Fruit fly (Drosophila melanogaster) whole organism, embryonic: ENCODE measurements around the gene CG43702.
A peak's percentile ranks its signal among the peaks of the same experiment; 100 is the strongest.

Source experiments
- Asciz ChIP-seq: fragments of 200-800 bp; sonication (Bioruptor generic); optimal IDR thresholded peaks from 2 replicates; lab custom pipeline; 2017; ENCODE audit warnings: missing biosample characterization, mild to moderate bottlenecking, missing genetic modification characterization, missing genetic modification reagents
- Bgb ChIP-seq: fragments of 200-800 bp; sonication (Bioruptor generic); IDR thresholded peaks from 2 replicates; pipeline ENCODE4 v1.3.6; 2022; ENCODE audit warnings: missing biosample characterization, missing genetic modification characterization; ENCODE audit not compliant: partially characterized antibody
- CG10147 ChIP-seq: fragments of 200-800 bp; sonication (Bioruptor generic); optimal IDR thresholded peaks from 2 replicates; lab custom pipeline; 2019; ENCODE audit warnings: missing biosample characterization, mild to moderate bottlenecking, missing genetic modification characterization, moderate library complexity
- CG12659 ChIP-seq: fragments of 200-800 bp; sonication (Bioruptor generic); optimal IDR thresholded peaks from 3 replicates; lab custom pipeline; 2017; ENCODE audit warnings: mild to moderate bottlenecking, missing biosample characterization, missing genetic modification reagents, missing genetic modification characterization
- CG13287 ChIP-seq: fragments of 200-800 bp; sonication (Bioruptor generic); IDR thresholded peaks from 2 replicates; pipeline ENCODE4 v1.3.6; 2022; ENCODE audit warnings: missing biosample characterization, missing genetic modification characterization; ENCODE audit not compliant: partially characterized antibody
- CG15479 ChIP-seq: fragments of 200-800 bp; sonication (Bioruptor generic); optimal IDR thresholded peaks from 3 replicates; lab custom pipeline; 2019; ENCODE audit warnings: missing biosample characterization, mild to moderate bottlenecking, missing genetic modification characterization, moderate library complexity
- CG17361 ChIP-seq: fragments of 200-800 bp; sonication (Bioruptor generic); IDR thresholded peaks from 3 replicates; pipeline ENCODE4 v1.3.6; 2022; ENCODE audit warnings: missing biosample characterization, missing genetic modification characterization
- CG5953 ChIP-seq: fragments of 200-800 bp; sonication (Bioruptor generic); IDR thresholded peaks from 2 replicates; pipeline ENCODE4 v1.3.6; 2022; ENCODE audit warnings: missing biosample characterization, missing genetic modification characterization
- CG6854 ChIP-seq: fragments of 200-800 bp; sonication (Bioruptor generic); optimal IDR thresholded peaks from 3 replicates; lab custom pipeline; 2017; ENCODE audit warnings: missing biosample characterization, mild to moderate bottlenecking, missing genetic modification characterization
- CG7745 ChIP-seq: fragments of 200-800 bp; sonication (Bioruptor generic); optimal IDR thresholded peaks from 2 replicates; lab custom pipeline; 2018; ENCODE audit warnings: missing biosample characterization, mild to moderate bottlenecking, missing genetic modification characterization, moderate library complexity
- CG7987 ChIP-seq: fragments of 200-800 bp; sonication (Bioruptor generic); optimal IDR thresholded peaks from 2 replicates; lab custom pipeline; 2018; ENCODE audit warnings: missing biosample characterization, mild to moderate bottlenecking, missing genetic modification characterization, moderate library complexity
- Chrac-16 ChIP-seq: fragments of 200-800 bp; sonication (Bioruptor generic); optimal IDR thresholded peaks from 3 replicates; lab custom pipeline; 2016; ENCODE audit warnings: missing biosample characterization, missing genetic modification characterization
- D19B ChIP-seq: fragments of 200-800 bp; sonication (Bioruptor generic); optimal IDR thresholded peaks from 2 replicates; lab custom pipeline; 2017; ENCODE audit warnings: missing biosample characterization, mild to moderate bottlenecking, missing genetic modification characterization
- Dll ChIP-seq: fragments of 200-800 bp; sonication (Bioruptor generic); IDR thresholded peaks from 4 replicates; pipeline ENCODE4 v1.3.6; 2022; ENCODE audit warnings: missing biosample characterization, missing genetic modification characterization; ENCODE audit not compliant: partially characterized antibody
- Dp ChIP-seq: fragments of 200-800 bp; sonication (Bioruptor generic); optimal IDR thresholded peaks from 2 replicates; lab custom pipeline; 2018; ENCODE audit warnings: missing biosample characterization, mild to moderate bottlenecking, missing genetic modification characterization, moderate library complexity
- E2f2 ChIP-seq: fragments of 200-800 bp; sonication (Bioruptor generic); IDR thresholded peaks from 2 replicates; pipeline ENCODE4 v1.3.6; 2022; ENCODE audit warnings: missing biosample characterization, missing genetic modification characterization
- Eip74EF ChIP-seq, 2 experiments: fragments of 200-800 bp in 1 of 2; fragments of >200 bp in 1 of 2; sonication (Bioruptor generic) in 1 of 2; optimal IDR thresholded peaks; 2 replicates each; lab custom pipeline; 2017 to 2019; ENCODE audit warnings: missing biosample characterization in 2 of 2, missing genetic modification characterization in 2 of 2, mild to moderate bottlenecking in 1 of 2, moderate library complexity in 1 of 2
- Elba2 ChIP-seq: fragments of 200-800 bp; sonication (Bioruptor generic); optimal IDR thresholded peaks from 3 replicates; lab custom pipeline; 2016; ENCODE audit warnings: missing biosample characterization, missing genetic modification characterization
- Ets65A ChIP-seq: fragments of 200-800 bp; sonication (Bioruptor generic); peaks from one replicate; lab custom pipeline; 2016; ENCODE audit warnings: missing biosample characterization, missing genetic modification characterization
- HHEX ChIP-seq: fragments of 200-800 bp; sonication (Bioruptor generic); optimal IDR thresholded peaks from 3 replicates; lab custom pipeline; 2017; ENCODE audit warnings: missing biosample characterization, mild to moderate bottlenecking, missing genetic modification characterization, missing genetic modification reagents
- Lhr ChIP-seq: fragments of 200-800 bp; sonication (Bioruptor generic); optimal IDR thresholded peaks from 3 replicates; lab custom pipeline; 2017; ENCODE audit warnings: mild to moderate bottlenecking, missing biosample characterization, missing genetic modification reagents, missing genetic modification characterization
- MBD-R2 ChIP-seq: fragments of 200-800 bp; sonication (Bioruptor generic); IDR thresholded peaks from 2 replicates; pipeline ENCODE4 v1.3.6; 2022; ENCODE audit warnings: missing biosample characterization, missing genetic modification characterization
- Med ChIP-seq: fragments of 200-800 bp; sonication (Bioruptor generic); peaks from one replicate; lab custom pipeline; 2016; ENCODE audit warnings: missing biosample characterization, missing genetic modification characterization, mild to moderate bottlenecking, inconsistent platforms, moderate library complexity
- Nf-YB ChIP-seq: fragments of 200-800 bp; sonication (Bioruptor generic); optimal IDR thresholded peaks from 3 replicates; lab custom pipeline; 2019; ENCODE audit warnings: missing biosample characterization, mild to moderate bottlenecking, missing genetic modification characterization, moderate library complexity
- Nf-YC ChIP-seq: fragments of 200-800 bp; optimal IDR thresholded peaks from 3 replicates; lab custom pipeline; 2019; ENCODE audit warnings: missing biosample characterization, mild to moderate bottlenecking, missing genetic modification characterization, moderate library complexity
- Pdp1 ChIP-seq, 2 experiments: fragments of 200-800 bp; sonication (Bioruptor generic); optimal IDR thresholded peaks; 3 replicates each; lab custom pipeline; 2016; ENCODE audit warnings: missing biosample characterization in 2 of 2, missing genetic modification characterization in 2 of 2, mild to moderate bottlenecking in 1 of 2, moderate library complexity in 1 of 2
- emc ChIP-seq: fragments of 200-800 bp; sonication (Bioruptor generic); optimal IDR thresholded peaks from 2 replicates; lab custom pipeline; 2016; ENCODE audit warnings: missing biosample characterization, missing genetic modification characterization
- gfzf ChIP-seq: fragments of 200-800 bp; sonication (Bioruptor generic); optimal IDR thresholded peaks from 2 replicates; lab custom pipeline; 2016; ENCODE audit warnings: missing biosample characterization, mild to moderate bottlenecking, missing genetic modification characterization, moderate library complexity
- insv ChIP-seq, 2 experiments: fragments of 200-800 bp; sonication (Bioruptor generic); optimal IDR thresholded peaks; 3 replicates each; lab custom pipeline; 2016 to 2018; ENCODE audit warnings: missing biosample characterization in 2 of 2, missing genetic modification characterization in 2 of 2
- lbe ChIP-seq: fragments of 200-800 bp; sonication (Bioruptor generic); optimal IDR thresholded peaks from 2 replicates; lab custom pipeline; 2016; ENCODE audit warnings: missing biosample characterization, mild to moderate bottlenecking, missing genetic modification characterization
- lmd ChIP-seq: fragments of 200-800 bp; sonication (Bioruptor generic); IDR thresholded peaks from 2 replicates; pipeline ENCODE4 v1.3.6; 2022; ENCODE audit warnings: missing biosample characterization, missing genetic modification characterization
- p53 ChIP-seq: fragments of 200-800 bp; sonication (Bioruptor generic); optimal IDR thresholded peaks from 2 replicates; lab custom pipeline; 2016; ENCODE audit warnings: missing biosample characterization, missing genetic modification characterization
- pzg ChIP-seq: fragments of 200-800 bp; sonication (Bioruptor generic); optimal IDR thresholded peaks from 3 replicates; lab custom pipeline; 2018; ENCODE audit warnings: missing biosample characterization, mild to moderate bottlenecking, missing genetic modification characterization, moderate library complexity
- sens ChIP-seq: fragments of 200-800 bp; sonication (Bioruptor generic); peaks from one replicate; lab custom pipeline; 2016; ENCODE audit warnings: missing biosample characterization, missing genetic modification characterization
- stwl ChIP-seq: fragments of 200-800 bp; sonication (Bioruptor generic); optimal IDR thresholded peaks from 3 replicates; lab custom pipeline; 2018; ENCODE audit warnings: missing biosample characterization, mild to moderate bottlenecking, missing genetic modification characterization, moderate library complexity
- zen2 ChIP-seq: fragments of 200-800 bp; sonication (Bioruptor generic); IDR thresholded peaks from 3 replicates; pipeline ENCODE4 v1.3.6; 2022; ENCODE audit warnings: missing biosample characterization, missing genetic modification characterization; ENCODE audit not compliant: partially characterized antibody

Gene CG43702

DNA sequence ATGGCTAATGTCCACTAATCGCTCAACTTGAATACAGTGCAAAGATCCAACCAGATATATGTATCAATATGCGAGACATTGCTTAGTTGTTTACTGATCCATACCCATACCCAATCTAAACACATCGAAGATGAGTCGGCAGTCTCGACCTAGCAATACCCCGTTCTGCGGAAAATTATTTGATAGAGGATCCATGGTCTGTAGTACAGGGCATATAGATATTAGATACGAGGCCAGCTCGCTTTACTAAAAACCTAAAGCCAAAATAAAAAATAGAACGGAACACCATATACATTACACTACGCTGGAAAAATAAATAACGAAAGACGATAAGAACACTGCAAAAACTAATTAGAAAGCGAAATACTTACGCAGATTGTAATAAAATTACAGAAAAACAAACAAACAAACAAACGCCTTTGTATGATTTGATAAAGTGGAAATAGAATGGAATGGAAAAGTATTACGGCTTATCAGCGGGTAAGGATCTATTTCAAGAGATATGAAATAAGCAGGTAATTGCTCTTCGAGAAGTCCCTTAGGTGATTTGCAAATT lies 32.3 kb upstream of the CG43702 start:
- TF ChIP-seq CG7987 (no peak), CG15479 (GFP tag; lab: Kevin White, UChicago) (peak; percentile 82), sens (peak; percentile 20), CG10147 (GFP tag; lab: Kevin White, UChicago) (no peak), D19B (GFP tag; lab: Kevin White, UChicago) (peak; percentile 58)

DNA sequence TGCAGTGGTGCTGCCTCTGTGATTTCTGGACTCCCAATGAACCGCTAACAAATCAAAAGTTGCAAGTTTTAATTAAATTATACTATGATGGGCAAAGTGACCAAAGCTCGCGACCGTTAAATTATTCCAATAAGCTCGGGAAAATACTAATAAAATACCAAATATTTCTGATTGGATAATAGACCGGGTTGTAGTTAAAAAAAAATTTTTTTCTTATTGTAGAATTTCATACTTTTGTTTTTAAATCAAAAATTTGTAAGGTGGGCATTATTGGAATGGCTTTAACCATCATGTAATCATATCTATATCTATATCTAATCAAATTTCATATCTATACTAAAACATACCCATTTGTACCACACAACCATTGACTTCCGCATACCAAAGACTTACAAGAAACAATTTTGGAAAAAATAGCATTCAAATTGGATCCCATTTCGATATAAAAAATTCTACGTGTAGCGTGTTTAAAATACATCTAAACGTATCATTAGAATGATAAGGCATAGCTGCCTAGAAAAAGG lies 30.6 kb upstream of the CG43702 start, which contains the start of gene CG9391:
Gene CG9391, minus strand, starts transcription at position 474 of the 524 bp plus-strand sequence.
- 0 out of 3 replicates have a peak, but pooled peaks have one; percentile 10 for TF ChIP-seq CG17361 (GFP tag; lab: Robert Waterston, UW)
- 0 out of 4 replicates have a peak, but pooled peaks have one; percentile 14 for TF ChIP-seq Dll
- TF ChIP-seq CG12659 (GFP tag; lab: Kevin White, UChicago): peak; percentile 4
- TF ChIP-seq CG13287 (GFP tag; lab: Robert Waterston, UW): peak; percentile 7; the same call in 1 of the 2 replicates
- peak; percentile 23 for TF ChIP-seq Nf-YB (GFP tag; lab: Kevin White, UChicago)
- TF ChIP-seq Asciz (GFP tag; lab: Kevin White, UChicago): no peak
- peak; percentile 36 for TF ChIP-seq Dp (GFP tag; lab: Kevin White, UChicago)
- no peak for TF ChIP-seq CG5953 (GFP tag; lab: Robert Waterston, UW)
- TF ChIP-seq Eip74EF (GFP tag; optimal IDR thresholded peaks at IDR 0.05; lab: Kevin White, UChicago): peak in 1 of 2 experiments; percentile 61
- TF ChIP-seq Elba2 (GFP tag; lab: Kevin White, UChicago): peak; percentile 40
- TF ChIP-seq emc (GFP tag; lab: Kevin White, UChicago): no peak
- TF ChIP-seq E2f2 (GFP tag; lab: Robert Waterston, UW): peak; percentile 31; the same call in 1 of the 2 replicates
- TF ChIP-seq MBD-R2 (GFP tag; lab: Robert Waterston, UW): peak; percentile 66
- TF ChIP-seq sens: peak; percentile 41
- TF ChIP-seq Bgb (GFP tag; lab: Robert Waterston, UW): no peak
- peak; percentile 51 for TF ChIP-seq stwl (tag; lab: Kevin White, UChicago)
- TF ChIP-seq pzg (GFP tag; lab: Kevin White, UChicago): peak; percentile 33
- TF ChIP-seq Nf-YC (tag; lab: Kevin White, UChicago): peak; percentile 70
- peak; percentile 27 for TF ChIP-seq Lhr
- TF ChIP-seq lbe (GFP tag; lab: Kevin White, UChicago): no peak
- peak in 1 of 2 experiments; percentile 80 for TF ChIP-seq insv (GFP tag; optimal IDR thresholded peaks at IDR 0.05; lab: Kevin White, UChicago)
- peak in 1 of 2 experiments; percentile 68 for TF ChIP-seq Pdp1 (GFP tag; optimal IDR thresholded peaks at IDR 0.05; lab: Kevin White, UChicago)
- TF ChIP-seq CG6854 (GFP tag; lab: Kevin White, UChicago): no peak
- TF ChIP-seq Chrac-16: no peak
- TF ChIP-seq p53 (GFP tag; lab: Kevin White, UChicago): no peak
- no peak for TF ChIP-seq HHEX
- TF ChIP-seq gfzf (GFP tag; lab: Kevin White, UChicago): peak; percentile 68
- TF ChIP-seq CG7745 (tag; lab: Kevin White, UChicago): no peak
- TF ChIP-seq, all 482 proteins: peak for 18

DNA sequence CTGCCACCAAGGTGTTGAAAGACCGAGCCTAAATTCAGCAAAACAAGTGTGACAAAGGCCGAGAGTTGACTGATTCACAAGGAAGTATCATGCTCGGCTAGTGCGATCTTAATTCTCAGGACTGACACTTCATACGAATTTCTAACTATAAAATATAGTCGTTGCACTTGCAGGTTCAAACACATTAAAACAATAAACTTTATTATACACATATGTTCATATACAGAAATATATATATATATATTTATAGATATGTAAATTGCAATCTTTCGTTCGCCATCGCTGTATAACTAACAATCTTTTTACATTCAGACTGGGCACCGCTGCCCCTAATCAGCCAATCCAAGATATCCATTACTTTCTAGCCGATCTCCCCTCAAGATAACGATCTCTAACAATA lies 28.0 kb upstream of the CG43702 start, which contains the start of gene CG9389:
Gene CG9389, minus strand, starts transcription at position 101 of the 400 bp plus-strand sequence.
- TF ChIP-seq CG17361 (GFP tag; lab: Robert Waterston, UW): no peak

DNA sequence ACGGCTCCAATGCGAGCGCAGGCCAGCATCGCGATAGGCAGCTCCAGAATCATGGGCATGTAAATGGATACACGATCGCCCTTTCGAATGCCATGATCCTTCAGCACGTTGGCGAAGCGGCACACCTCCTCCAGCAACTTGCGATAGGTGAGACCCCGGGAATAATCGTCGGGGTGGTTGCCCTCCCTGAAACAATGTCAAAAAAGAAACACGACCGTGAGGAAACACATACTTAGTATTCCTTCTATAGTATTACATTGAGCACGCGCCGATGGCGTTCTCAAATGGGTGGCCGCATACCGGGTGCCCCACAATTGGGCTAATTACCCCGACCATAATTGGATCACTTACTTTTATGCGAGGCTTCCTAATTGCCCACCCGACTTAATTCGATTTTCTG lies 25.0 kb upstream of the CG43702 start:
- TF ChIP-seq Ets65A (GFP tag; lab: Kevin White, UChicago) (peak; percentile 66), zen2 (GFP tag; lab: Robert Waterston, UW) (no peak), Med (GFP tag; lab: Kevin White, UChicago) (peak; percentile 9), lmd (GFP tag; lab: Robert Waterston, UW) (no peak)
- TF ChIP-seq, all 482 proteins: peak for 2
